Worm (Caenorhabditis elegans): ENCODE measurements around the gene frpr-3.

ce11 chrV:7739949-7740348 is 31.1 kb upstream of the frpr-3 start:
- no peak for TF ChIP-seq ZK546.5 (tag; optimal IDR thresholded peaks at IDR 0.05)
- TF ChIP-seq dve-1 (tag; optimal IDR thresholded peaks at IDR 0.05; ENCODE audit: insufficient read depth): no peak
- no peak for TF ChIP-seq daf-19 (GFP tag; conservative IDR thresholded peaks at IDR 0.05)
- peak; percentile 13 for TF ChIP-seq nhr-25 (tag; optimal IDR thresholded peaks at IDR 0.05; ENCODE audit: borderline replicate concordance, insufficient read depth)
- no peak for TF ChIP-seq D1046.2 (GFP tag; IDR thresholded peaks at IDR 0.05)
- TF ChIP-seq F44E2.7 (GFP tag; IDR thresholded peaks at IDR 0.05): no peak
- no peak for TF ChIP-seq nhr-41 (GFP tag; IDR thresholded peaks at IDR 0.05)
- TF ChIP-seq nhr-42 (GFP tag; IDR thresholded peaks at IDR 0.05): no peak
- peak in 1 of 2 experiments; percentile 91 for TF ChIP-seq unc-62 (GFP tag; optimal IDR thresholded peaks at IDR 0.05 in 1 of 2)
- no peak for TF ChIP-seq unc-62 (tag; optimal IDR thresholded peaks at IDR 0.05)

All from whole organism, L4 larva.